Fruit fly (Drosophila melanogaster) whole organism, adult: ENCODE results near the gene CG6912.

Source experiments
- CG11617 ChIP-seq: fragments of 200-800 bp; sonication (Bioruptor generic); optimal IDR thresholded peaks from 2 replicates; lab custom pipeline; 2017; ENCODE audit warnings: mild to moderate bottlenecking, missing biosample characterization, missing genetic modification reagents, missing genetic modification characterization
- CG12768 ChIP-seq: fragments of 200-800 bp; sonication (Bioruptor generic); optimal IDR thresholded peaks from 2 replicates; lab custom pipeline; 2017; ENCODE audit warnings: missing biosample characterization, missing genetic modification characterization, mild to moderate bottlenecking, moderate library complexity, missing genetic modification reagents
- CG14711 ChIP-seq: fragments of 200-800 bp; sonication (Bioruptor generic); optimal IDR thresholded peaks from 2 replicates; lab custom pipeline; 2018; ENCODE audit warnings: missing biosample characterization, mild to moderate bottlenecking, missing genetic modification characterization, moderate library complexity
- CG1620 ChIP-seq: fragments of 200-800 bp; sonication (Bioruptor generic); optimal IDR thresholded peaks from 2 replicates; lab custom pipeline; 2016; ENCODE audit warnings: missing biosample characterization, missing genetic modification characterization
- CG33017 ChIP-seq: fragments of 200-800 bp; sonication (Bioruptor generic); optimal IDR thresholded peaks from 2 replicates; lab custom pipeline; 2018; ENCODE audit warnings: missing biosample characterization, mild to moderate bottlenecking, missing genetic modification characterization, moderate library complexity
- CG5204 ChIP-seq: fragments of 200-800 bp; sonication (Bioruptor generic); optimal IDR thresholded peaks from 2 replicates; lab custom pipeline; 2016; ENCODE audit warnings: missing biosample characterization, missing genetic modification characterization
- CG7045 ChIP-seq: fragments of 200-800 bp; sonication (Bioruptor generic); optimal IDR thresholded peaks from 2 replicates; lab custom pipeline; 2017; ENCODE audit warnings: missing biosample characterization, mild to moderate bottlenecking, missing genetic modification characterization
- CG7101 ChIP-seq: fragments of 200-800 bp; sonication (Bioruptor generic); optimal IDR thresholded peaks from 2 replicates; lab custom pipeline; 2018; ENCODE audit warnings: missing biosample characterization, mild to moderate bottlenecking, missing genetic modification characterization, moderate library complexity
- Clk ChIP-seq: fragments of 200-800 bp; sonication (Bioruptor generic); optimal IDR thresholded peaks from 2 replicates; lab custom pipeline; 2017; ENCODE audit warnings: missing biosample characterization, missing genetic modification characterization
- Crg-1 ChIP-seq: fragments of 200-800 bp; sonication (Bioruptor generic); optimal IDR thresholded peaks from 2 replicates; lab custom pipeline; 2016; ENCODE audit warnings: missing biosample characterization, missing genetic modification characterization
- Hr96 ChIP-seq: fragments of 200-800 bp; sonication (Bioruptor generic); optimal IDR thresholded peaks from 2 replicates; lab custom pipeline; 2016; ENCODE audit warnings: missing biosample characterization, missing genetic modification characterization
- Mnt ChIP-seq: fragments of 200-800 bp; sonication (Bioruptor generic); optimal IDR thresholded peaks from 2 replicates; lab custom pipeline; 2016; ENCODE audit warnings: missing biosample characterization, mild to moderate bottlenecking, missing genetic modification characterization
- bab1 ChIP-seq: fragments of 200-800 bp; sonication (Bioruptor generic); optimal IDR thresholded peaks from 3 replicates; lab custom pipeline; 2019; ENCODE audit warnings: missing biosample characterization, mild to moderate bottlenecking, missing genetic modification characterization, moderate library complexity
- cic ChIP-seq: fragments of 200-800 bp; sonication (Bioruptor generic); optimal IDR thresholded peaks from 2 replicates; lab custom pipeline; 2017; ENCODE audit warnings: missing biosample characterization, mild to moderate bottlenecking, missing genetic modification characterization, moderate library complexity
- cnc ChIP-seq, 2 experiments: fragments of >200 bp; optimal IDR thresholded peaks; 2 replicates each; lab custom pipeline; 2017
- kay ChIP-seq: fragments of 200-800 bp; sonication (Bioruptor generic); peaks from one replicate; lab custom pipeline; 2016; ENCODE audit warnings: missing biosample characterization, missing genetic modification characterization, borderline replicate concordance
- ovo ChIP-seq: fragments of 200-800 bp; sonication (Bioruptor generic); optimal IDR thresholded peaks from 2 replicates; lab custom pipeline; 2016; ENCODE audit warnings: missing biosample characterization, missing genetic modification characterization
- pad ChIP-seq: fragments of 200-800 bp; sonication (Bioruptor generic); optimal IDR thresholded peaks from 3 replicates; lab custom pipeline; 2017; ENCODE audit warnings: missing biosample characterization, missing genetic modification characterization, mild to moderate bottlenecking, moderate library complexity, missing genetic modification reagents
- tj ChIP-seq: fragments of 200-800 bp; sonication (Bioruptor generic); optimal IDR thresholded peaks from 3 replicates; lab custom pipeline; 2017; ENCODE audit warnings: missing biosample characterization, mild to moderate bottlenecking, missing genetic modification characterization, moderate library complexity
- toe ChIP-seq: fragments of 200-800 bp; sonication (Bioruptor generic); optimal IDR thresholded peaks from 2 replicates; lab custom pipeline; 2016; ENCODE audit warnings: missing biosample characterization, missing genetic modification characterization

CG6912 gene

dm6 chr3R:15136846-15137245, at the start of gene CG6912, which contains the start of gene CG3984:
Gene CG6912 (minus strand): TSS chr3R:15137004.
Gene CG3984 (plus strand): TSS chr3R:15137148.
- TF ChIP-seq tj (GFP tag; lab: Kevin White, UChicago) (peak; percentile 33), CG11617 (no peak)

- TF ChIP-seq Mnt (GFP tag; lab: Kevin White, UChicago) (no peak), CG7101 (tag; lab: Kevin White, UChicago) (peak; percentile 3), kay (GFP tag; lab: Kevin White, UChicago) (peak; percentile 91)
Observed at dm6 chr3R:15181467-15181866, 44.7 kb upstream of the CG6912 start, which contains the start of gene Mf. Gene Mf (minus strand): TSS chr3R:15181510.

- TF ChIP-seq toe (GFP tag; lab: Kevin White, UChicago) (no peak), kay (GFP tag; lab: Kevin White, UChicago) (peak; percentile 81)
Observed at dm6 chr3R:15177230-15177629, 40.4 kb upstream of the CG6912 start.

- no peak for TF ChIP-seq CG7045 (GFP tag; lab: Kevin White, UChicago)
- TF ChIP-seq CG12768 (GFP tag; lab: Kevin White, UChicago): no peak
- no peak for TF ChIP-seq cic (GFP tag; lab: Kevin White, UChicago)
- TF ChIP-seq toe (GFP tag; lab: Kevin White, UChicago): no peak
- no peak for TF ChIP-seq ovo
- TF ChIP-seq CG7101 (tag; lab: Kevin White, UChicago): no peak
- no peak for TF ChIP-seq Mnt (GFP tag; lab: Kevin White, UChicago)
- no peak for TF ChIP-seq cnc (optimal IDR thresholded peaks at IDR 0.05; lab: Kevin White, UChicago)
- TF ChIP-seq CG11617: no peak
- no peak for TF ChIP-seq bab1 (GFP tag; lab: Kevin White, UChicago)
- TF ChIP-seq CG33017 (tag; lab: Kevin White, UChicago): no peak
- TF ChIP-seq Clk (GFP tag; lab: Kevin White, UChicago): no peak
- no peak for TF ChIP-seq kay (GFP tag; lab: Kevin White, UChicago)
- no peak for TF ChIP-seq CG5204
- TF ChIP-seq CG1620: no peak
- no peak for TF ChIP-seq CG14711 (tag; lab: Kevin White, UChicago)
- TF ChIP-seq Hr96: no peak
- TF ChIP-seq tj (GFP tag; lab: Kevin White, UChicago): no peak
Observed at dm6 chr3R:15149772-15150512, 13.1 kb upstream of the CG6912 start, which contains the start of gene Gyc88E. Gene Gyc88E (plus strand): TSS chr3R:15150375.

dm6 chr3R:15148562-15148961, 11.8 kb upstream of the CG6912 start:
- TF ChIP-seq CG11617 (no peak), tj (GFP tag; lab: Kevin White, UChicago) (no peak), pad (GFP tag; lab: Kevin White, UChicago) (no peak), bab1 (GFP tag; lab: Kevin White, UChicago) (no peak), cnc (optimal IDR thresholded peaks at IDR 0.05; lab: Kevin White, UChicago) (no peak), cic (GFP tag; lab: Kevin White, UChicago) (no peak), toe (GFP tag; lab: Kevin White, UChicago) (no peak), CG12768 (GFP tag; lab: Kevin White, UChicago) (no peak), ovo (no peak), Crg-1 (GFP tag; lab: Kevin White, UChicago) (no peak), CG7101 (tag; lab: Kevin White, UChicago) (no peak), Hr96 (no peak), CG14711 (tag; lab: Kevin White, UChicago) (no peak), CG7045 (GFP tag; lab: Kevin White, UChicago) (no peak), kay (GFP tag; lab: Kevin White, UChicago) (no peak)

dm6 chr3R:15147872-15148444, 11.2 kb upstream of the CG6912 start:
- no peak for TF ChIP-seq CG1620
- TF ChIP-seq kay (GFP tag; lab: Kevin White, UChicago): peak; percentile 30

dm6 chr3R:15147038-15147744, 10.4 kb upstream of the CG6912 start, which contains the start of gene Glys:
Gene Glys (minus strand): TSS chr3R:15147531.
- peak; percentile 50 for TF ChIP-seq CG11617
- TF ChIP-seq cnc (optimal IDR thresholded peaks at IDR 0.05; lab: Kevin White, UChicago): no peak
- TF ChIP-seq toe (GFP tag; lab: Kevin White, UChicago): no peak
- TF ChIP-seq cic (GFP tag; lab: Kevin White, UChicago): peak; percentile 69
- peak; percentile 23 for TF ChIP-seq CG14711 (tag; lab: Kevin White, UChicago)
- no peak for TF ChIP-seq CG5204
- peak; percentile 14 for TF ChIP-seq CG1620
- peak; percentile 29 for TF ChIP-seq CG33017 (tag; lab: Kevin White, UChicago)
- no peak for TF ChIP-seq kay (GFP tag; lab: Kevin White, UChicago)
- TF ChIP-seq ovo: no peak
- peak; percentile 20 for TF ChIP-seq bab1 (GFP tag; lab: Kevin White, UChicago)
- peak; percentile 15 for TF ChIP-seq Crg-1 (GFP tag; lab: Kevin White, UChicago)
- TF ChIP-seq CG7101 (tag; lab: Kevin White, UChicago): peak; percentile 18
- peak; percentile 52 for TF ChIP-seq CG12768 (GFP tag; lab: Kevin White, UChicago)
- TF ChIP-seq Mnt (GFP tag; lab: Kevin White, UChicago): peak; percentile 49
- no peak for TF ChIP-seq Clk (GFP tag; lab: Kevin White, UChicago)
- peak; percentile 37 for TF ChIP-seq tj (GFP tag; lab: Kevin White, UChicago)
- TF ChIP-seq CG7045 (GFP tag; lab: Kevin White, UChicago): no peak
- TF ChIP-seq Hr96: no peak
